Worm (Caenorhabditis elegans): ENCODE results near the gene C45B11.8.

Gene C45B11.8

DNA sequence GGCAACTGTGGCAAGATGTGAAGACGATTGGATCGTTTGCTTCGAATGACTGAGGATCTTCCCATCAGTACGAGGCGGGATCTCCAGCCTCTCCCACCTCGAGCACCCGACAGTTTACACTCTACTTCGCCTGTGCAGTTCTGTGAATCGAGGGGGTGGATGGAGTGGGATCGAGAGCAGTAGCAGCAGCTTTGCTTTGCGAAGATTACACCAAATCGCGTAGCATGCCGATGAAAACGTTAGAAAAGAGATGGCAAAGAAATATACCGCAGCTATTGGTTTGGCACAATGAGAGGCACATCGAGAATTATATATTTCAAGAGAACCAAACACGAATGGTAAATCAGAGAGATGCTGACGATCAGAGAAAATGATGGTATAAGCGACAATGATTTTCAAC, 33.9 kb downstream of the C45B11.8 start, which contains the start of gene act-3 (continued):
- no peak for TF ChIP-seq ama-1 (optimal IDR thresholded peaks at IDR 0.05)
- TF ChIP-seq Y105C5A.15 (GFP tag; IDR thresholded peaks at IDR 0.05) = no peak
- peak; percentile 32 for TF ChIP-seq aha-1 (tag)
- TF ChIP-seq madf-5 (GFP tag; IDR thresholded peaks at IDR 0.05) = no peak
- TF ChIP-seq unc-130 (GFP tag; optimal IDR thresholded peaks at IDR 0.05) = no peak
- peak; percentile 46 for TF ChIP-seq nhr-11 (tag; optimal IDR thresholded peaks at IDR 0.05)
- TF ChIP-seq ztf-11 (tag; optimal IDR thresholded peaks at IDR 0.05) = no peak
- no peak for TF ChIP-seq mxl-2 (GFP tag; conservative IDR thresholded peaks at IDR 0.05)
- TF ChIP-seq saeg-2 (GFP tag; IDR thresholded peaks at IDR 0.05) = no peak
- TF ChIP-seq hif-1 (tag; optimal IDR thresholded peaks at IDR 0.05) = no peak
- no peak for TF ChIP-seq daf-8 (GFP tag; IDR thresholded peaks at IDR 0.05)
- TF ChIP-seq zip-2 (tag; optimal IDR thresholded peaks at IDR 0.05) = no peak
- TF ChIP-seq snpc-1.2 (GFP tag; IDR thresholded peaks at IDR 0.05) = peak; percentile 17; the same call in 1 of the 2 replicates
- TF ChIP-seq lir-3 (tag; optimal IDR thresholded peaks at IDR 0.05) = no peak
- TF ChIP-seq mxl-3 (GFP tag; optimal IDR thresholded peaks at IDR 0.05) = peak; percentile 9
- no peak for TF ChIP-seq duxl-1 (tag; optimal IDR thresholded peaks at IDR 0.05; ENCODE audit: poor library complexity)
- TF ChIP-seq pqm-1 (tag; optimal IDR thresholded peaks at IDR 0.05) = no peak
- TF ChIP-seq daf-16 (GFP tag; optimal IDR thresholded peaks at IDR 0.05) = peak in 1 of 2 experiments; percentile 47
- no peak for TF ChIP-seq daf-16 (tag; optimal IDR thresholded peaks at IDR 0.05)
- no peak for TF ChIP-seq ceh-44 (GFP tag; IDR thresholded peaks at IDR 0.05)
- TF ChIP-seq hlh-11 (tag; optimal IDR thresholded peaks at IDR 0.05) = peak; percentile 40
- TF ChIP-seq tra-1 (GFP tag; IDR thresholded peaks at IDR 0.05) = no peak
- TF ChIP-seq dve-1 (tag; optimal IDR thresholded peaks at IDR 0.05; ENCODE audit: insufficient read depth) = no peak
- TF ChIP-seq F44E2.7 (GFP tag; IDR thresholded peaks at IDR 0.05) = no peak
- no peak for TF ChIP-seq lin-38 (GFP tag; IDR thresholded peaks at IDR 0.05)
- TF ChIP-seq lim-7 (GFP tag; IDR thresholded peaks at IDR 0.05) = no peak
- TF ChIP-seq ceh-82 (tag; optimal IDR thresholded peaks at IDR 0.05) = no peak
- no peak for TF ChIP-seq mep-1 (tag; optimal IDR thresholded peaks at IDR 0.05)
- no peak for TF ChIP-seq zfp-3 (GFP tag; conservative IDR thresholded peaks at IDR 0.05)
- no peak for TF ChIP-seq arid-1 (GFP tag; conservative IDR thresholded peaks at IDR 0.05)
- no peak for TF ChIP-seq ceh-20 (GFP tag; IDR thresholded peaks at IDR 0.05)
- TF ChIP-seq T20F7.1 (GFP tag; optimal IDR thresholded peaks at IDR 0.05) = no peak
- no peak for TF ChIP-seq ceh-28 (tag; optimal IDR thresholded peaks at IDR 0.05)

- no peak for TF ChIP-seq spr-1 (tag; optimal IDR thresholded peaks at IDR 0.05)
- TF ChIP-seq ztf-7 (tag; optimal IDR thresholded peaks at IDR 0.05) = no peak
- no peak for TF ChIP-seq nhr-11 (tag; optimal IDR thresholded peaks at IDR 0.05)
- TF ChIP-seq F37D6.2 (tag; optimal IDR thresholded peaks at IDR 0.05) = peak; percentile 4
- TF ChIP-seq nhr-237 (tag; optimal IDR thresholded peaks at IDR 0.05) = no peak
- 0 out of 2 replicates have a peak, but pooled peaks have one; percentile 44 for TF ChIP-seq dmd-8 (GFP tag; IDR thresholded peaks at IDR 0.05)
- no peak for TF ChIP-seq daf-8 (GFP tag; IDR thresholded peaks at IDR 0.05)
- peak in 1 of 2 experiments; percentile 27 for TF ChIP-seq lsy-2 (tag; optimal IDR thresholded peaks at IDR 0.05)
- TF ChIP-seq snpc-4 (tag; optimal IDR thresholded peaks at IDR 0.05) = no peak
- no peak for TF ChIP-seq pqm-1 (tag; optimal IDR thresholded peaks at IDR 0.05)
- TF ChIP-seq D1046.2 (GFP tag; IDR thresholded peaks at IDR 0.05) = no peak
- TF ChIP-seq lin-38 (GFP tag; IDR thresholded peaks at IDR 0.05) = peak; percentile 42
- no peak for TF ChIP-seq T20F7.1 (GFP tag; optimal IDR thresholded peaks at IDR 0.05)
- no peak for TF ChIP-seq madf-9 (GFP tag; conservative IDR thresholded peaks at IDR 0.05)
- no peak for TF ChIP-seq nhr-6 (tag; optimal IDR thresholded peaks at IDR 0.05)
- TF ChIP-seq ceh-28 (tag; optimal IDR thresholded peaks at IDR 0.05) = no peak
- TF ChIP-seq egl-43 (GFP tag; IDR thresholded peaks at IDR 0.05) = peak; percentile 87
- no peak for TF ChIP-seq nhr-111 (GFP tag; optimal IDR thresholded peaks at IDR 0.05)
- no peak for TF ChIP-seq ztf-11 (tag; optimal IDR thresholded peaks at IDR 0.05)
- TF ChIP-seq nhr-10 (tag; optimal IDR thresholded peaks at IDR 0.05) = no peak
- TF ChIP-seq hmg-1.1 (GFP tag; IDR thresholded peaks at IDR 0.05) = no peak; the same call in 1 of the 2 replicates
- TF ChIP-seq unc-62 (GFP tag; optimal IDR thresholded peaks at IDR 0.05 in 1 of 2) = peak in 1 of 2 experiments; percentile 93
- no peak for TF ChIP-seq unc-62 (tag; optimal IDR thresholded peaks at IDR 0.05)
- TF ChIP-seq ama-1 (optimal IDR thresholded peaks at IDR 0.05) = no peak
- TF ChIP-seq lin-15B (tag; optimal IDR thresholded peaks at IDR 0.05) = no peak
- no peak for TF ChIP-seq ceh-44 (GFP tag; IDR thresholded peaks at IDR 0.05)
Measured at ce11 chrV:11075209-11076027, 34.8 kb downstream of the C45B11.8 start.
